ENCODE assay signal across 4 worm cellular contexts in genomic region chrII:7534934-7535333, ce11.
TF ChIP-seq lines count a peak whose summit lies in the region.

TSS of gene ZK1290.13 (plus strand) at chrII:7535006.

TF ChIP-seq in whole organism, L2 larva, 48 proteins besides CTCF, POLR2A, EP300 and RAD21:
- TF ChIP-seq fos-1 (tag; optimal IDR thresholded peaks at IDR 0.05; lab: Kevin White, UChicago) (peak; percentile 70), sma-9 (GFP tag; optimal IDR thresholded peaks at IDR 0.05; lab: Kevin White, UChicago) (no peak), sma-9 (tag; optimal IDR thresholded peaks at IDR 0.05; lab: Kevin White, UChicago) (no peak), ceh-16 (tag; optimal IDR thresholded peaks at IDR 0.05; lab: Kevin White, UChicago) (no peak), blmp-1 (tag; optimal IDR thresholded peaks at IDR 0.05; lab: Kevin White, UChicago; ENCODE audit: insufficient read depth) (no peak), crh-2 (tag; optimal IDR thresholded peaks at IDR 0.05; lab: Kevin White, UChicago) (peak; percentile 14)

TF ChIP-seq in whole organism, L3 larva, 47 proteins besides CTCF, POLR2A, EP300 and RAD21:
- no peak for TF ChIP-seq daf-12 (tag; optimal IDR thresholded peaks at IDR 0.05; lab: Kevin White, UChicago)
- TF ChIP-seq elt-2 (tag; optimal IDR thresholded peaks at IDR 0.05; lab: Kevin White, UChicago): peak; percentile 56
- TF ChIP-seq pqm-1 (tag; optimal IDR thresholded peaks at IDR 0.05; lab: Kevin White, UChicago): peak; percentile 7
TF ChIP-seq in whole organism, L3 larva: peak in this region for 2.

TF ChIP-seq in whole organism, L4 larva, 104 proteins besides CTCF, POLR2A, EP300 and RAD21:
- TF ChIP-seq lin-13 (GFP tag; optimal IDR thresholded peaks at IDR 0.05; lab: Kevin White, UChicago) (no peak), daf-16 (GFP tag; optimal IDR thresholded peaks at IDR 0.05; lab: Kevin White, UChicago) (no peak), daf-16 (tag; optimal IDR thresholded peaks at IDR 0.05; lab: Kevin White, UChicago) (peak; percentile 5), dmd-9 (GFP tag; IDR thresholded peaks at IDR 0.05; lab: Robert Waterston, UW) (no peak), hlh-11 (tag; optimal IDR thresholded peaks at IDR 0.05; lab: Kevin White, UChicago) (peak; percentile 6), fkh-10 (GFP tag; optimal IDR thresholded peaks at IDR 0.05; lab: Kevin White, UChicago) (no peak), pqm-1 (tag; optimal IDR thresholded peaks at IDR 0.05; lab: Kevin White, UChicago) (peak; percentile 58), dve-1 (tag; optimal IDR thresholded peaks at IDR 0.05; lab: Kevin White, UChicago; ENCODE audit: insufficient read depth) (peak; percentile 30), gei-8 (GFP tag; optimal IDR thresholded peaks at IDR 0.05; lab: Kevin White, UChicago) (no peak)

TF ChIP-seq in whole organism, young adult, 124 proteins besides CTCF, POLR2A, EP300 and RAD21:
- TF ChIP-seq somi-1 (GFP tag; optimal IDR thresholded peaks at IDR 0.05; lab: Kevin White, UChicago): no peak
- TF ChIP-seq nhr-80 (tag; optimal IDR thresholded peaks at IDR 0.05; lab: Kevin White, UChicago): peak; percentile 48
